Fruit fly (Drosophila melanogaster) whole organism, embryonic: ENCODE data around the gene Acbp6.
A peak's percentile ranks its signal among the peaks of the same experiment; 100 is the strongest.

Experiments
- BEAF-32 ChIP-seq: fragments of 200-800 bp; sonication (Bioruptor generic); optimal IDR thresholded peaks from 3 replicates; lab custom pipeline; 2017; ENCODE audit warnings: missing biosample characterization, missing genetic modification characterization, mild to moderate bottlenecking, moderate library complexity, missing genetic modification reagents
- Bgb ChIP-seq: fragments of 200-800 bp; sonication (Bioruptor generic); IDR thresholded peaks from 2 replicates; pipeline ENCODE4 v1.3.6; 2022; ENCODE audit warnings: missing biosample characterization, missing genetic modification characterization; ENCODE audit not compliant: partially characterized antibody
- CG10209 ChIP-seq: fragments of 200-800 bp; sonication (Bioruptor generic); optimal IDR thresholded peaks from 3 replicates; lab custom pipeline; 2017; ENCODE audit warnings: missing biosample characterization, mild to moderate bottlenecking, missing genetic modification characterization, missing genetic modification reagents
- CG10366 ChIP-seq: fragments of 200-800 bp; sonication (Bioruptor generic); IDR thresholded peaks from 2 replicates; pipeline ENCODE4 v1.3.6; 2022; ENCODE audit warnings: missing biosample characterization, missing genetic modification characterization
- CG11247 ChIP-seq: fragments of 200-800 bp; sonication (Bioruptor generic); IDR thresholded peaks from 2 replicates; pipeline ENCODE4 v1.3.6; 2022; ENCODE audit warnings: missing biosample characterization, missing genetic modification characterization
- CG12104 ChIP-seq: fragments of 200-800 bp; sonication (Bioruptor generic); optimal IDR thresholded peaks from 3 replicates; lab custom pipeline; 2016; ENCODE audit warnings: missing biosample characterization, missing genetic modification characterization
- CG12769 ChIP-seq: fragments of 200-800 bp; sonication (Bioruptor generic); optimal IDR thresholded peaks from 2 replicates; lab custom pipeline; 2019; ENCODE audit warnings: missing biosample characterization, mild to moderate bottlenecking, missing genetic modification characterization, moderate library complexity
- CG13287 ChIP-seq: fragments of 200-800 bp; sonication (Bioruptor generic); IDR thresholded peaks from 2 replicates; pipeline ENCODE4 v1.3.6; 2022; ENCODE audit warnings: missing biosample characterization, missing genetic modification characterization; ENCODE audit not compliant: partially characterized antibody
- CG14050 ChIP-seq: fragments of 200-800 bp; sonication (Bioruptor generic); IDR thresholded peaks from 3 replicates; pipeline ENCODE4 v1.3.6; 2022; ENCODE audit warnings: missing biosample characterization, missing genetic modification characterization
- CG14710 ChIP-seq: fragments of 200-800 bp; sonication (Bioruptor generic); optimal IDR thresholded peaks from 3 replicates; lab custom pipeline; 2019; ENCODE audit warnings: missing biosample characterization, mild to moderate bottlenecking, missing genetic modification characterization, moderate library complexity
- CG15269 ChIP-seq: fragments of 200-800 bp; sonication (Bioruptor generic); optimal IDR thresholded peaks from 2 replicates; lab custom pipeline; 2018; ENCODE audit warnings: missing biosample characterization, mild to moderate bottlenecking, missing genetic modification characterization, moderate library complexity
- CG1529 ChIP-seq: fragments of 200-800 bp; sonication (Bioruptor generic); optimal IDR thresholded peaks from 3 replicates; lab custom pipeline; 2018; ENCODE audit warnings: missing biosample characterization, missing genetic modification characterization
- CG17829 ChIP-seq: fragments of 200-800 bp; optimal IDR thresholded peaks from 2 replicates; lab custom pipeline; 2019; ENCODE audit warnings: missing biosample characterization, mild to moderate bottlenecking, missing genetic modification characterization, moderate library complexity
- CG3726 ChIP-seq: fragments of 200-800 bp; sonication (Bioruptor generic); IDR thresholded peaks from 3 replicates; pipeline ENCODE4, ENCODE4 v1.3.6; 2022; ENCODE audit warnings: missing biosample characterization, missing genetic modification characterization
- CG4328 ChIP-seq: fragments of 200-800 bp; sonication (Bioruptor generic); optimal IDR thresholded peaks from 3 replicates; lab custom pipeline; 2017; ENCODE audit warnings: missing biosample characterization, missing genetic modification reagents, missing genetic modification characterization
- CG6689 ChIP-seq: fragments of 200-800 bp; sonication (Bioruptor generic); IDR thresholded peaks from 2 replicates; pipeline ENCODE4 v1.3.6; 2022; ENCODE audit warnings: missing biosample characterization, missing genetic modification characterization
- CG7839 ChIP-seq: fragments of 200-800 bp; sonication (Bioruptor generic); optimal IDR thresholded peaks from 3 replicates; lab custom pipeline; 2018; ENCODE audit warnings: missing biosample characterization, mild to moderate bottlenecking, missing genetic modification characterization, moderate library complexity
- CG7928 ChIP-seq: fragments of 200-800 bp; sonication (Bioruptor generic); optimal IDR thresholded peaks from 2 replicates; lab custom pipeline; 2017; ENCODE audit warnings: missing biosample characterization, mild to moderate bottlenecking, missing genetic modification characterization
- CG7963 ChIP-seq: fragments of 200-800 bp; sonication (Bioruptor generic); IDR thresholded peaks from 3 replicates; pipeline ENCODE4 v1.3.6; 2022; ENCODE audit warnings: missing biosample characterization, missing genetic modification characterization; ENCODE audit not compliant: partially characterized antibody
- Dll ChIP-seq: fragments of 200-800 bp; sonication (Bioruptor generic); IDR thresholded peaks from 4 replicates; pipeline ENCODE4 v1.3.6; 2022; ENCODE audit warnings: missing biosample characterization, missing genetic modification characterization; ENCODE audit not compliant: partially characterized antibody
- Doc3 ChIP-seq: fragments of 200-800 bp; sonication (Bioruptor generic); IDR thresholded peaks from 3 replicates; pipeline ENCODE4 v1.3.6; 2022; ENCODE audit warnings: missing biosample characterization, missing genetic modification characterization; ENCODE audit not compliant: partially characterized antibody
- Neu2 ChIP-seq: fragments of 200-800 bp; sonication (Bioruptor generic); optimal IDR thresholded peaks from 3 replicates; lab custom pipeline; 2016; ENCODE audit warnings: missing biosample characterization, missing genetic modification characterization, borderline replicate concordance
- Opbp ChIP-seq: fragments of 200-800 bp; sonication (Bioruptor generic); IDR thresholded peaks from 3 replicates; pipeline ENCODE4 v1.3.6; 2022; ENCODE audit warnings: missing biosample characterization, missing genetic modification characterization; ENCODE audit not compliant: partially characterized antibody
- Scr ChIP-seq: fragments of 200-800 bp; sonication (Bioruptor generic); IDR thresholded peaks from 2 replicates; pipeline ENCODE4 v1.3.6; 2022; ENCODE audit warnings: missing biosample characterization, missing genetic modification characterization; ENCODE audit not compliant: partially characterized antibody
- ac ChIP-seq: fragments of 200-800 bp; sonication (Bioruptor generic); optimal IDR thresholded peaks from 3 replicates; lab custom pipeline; 2017; ENCODE audit warnings: missing biosample characterization, mild to moderate bottlenecking, missing genetic modification characterization
- ato ChIP-seq: fragments of 200-800 bp; sonication (Bioruptor generic); IDR thresholded peaks from 2 replicates; pipeline ENCODE4 v1.3.6; 2022; ENCODE audit warnings: missing biosample characterization, missing genetic modification characterization; ENCODE audit not compliant: partially characterized antibody
- bbx ChIP-seq: fragments of 200-800 bp; sonication (Bioruptor generic); IDR thresholded peaks from 2 replicates; pipeline ENCODE4 v1.3.6; 2022; ENCODE audit warnings: missing biosample characterization, missing genetic modification characterization; ENCODE audit not compliant: partially characterized antibody
- br ChIP-seq: fragments of >200 bp; optimal IDR thresholded peaks from 2 replicates; lab custom pipeline; 2017
- ci ChIP-seq: fragments of 200-800 bp; sonication (Bioruptor generic); IDR thresholded peaks from 3 replicates; pipeline ENCODE4 v1.3.6; 2022; ENCODE audit warnings: missing biosample characterization, missing genetic modification characterization
- da ChIP-seq: fragments of 200-800 bp; sonication (Bioruptor generic); optimal IDR thresholded peaks from 2 replicates; lab custom pipeline; 2016; ENCODE audit warnings: missing biosample characterization, missing genetic modification characterization
- ems ChIP-seq: fragments of 200-800 bp; sonication (Bioruptor generic); optimal IDR thresholded peaks from 3 replicates; lab custom pipeline; 2016; ENCODE audit warnings: missing biosample characterization, missing genetic modification characterization
- fd96Cb ChIP-seq: fragments of 200-800 bp; sonication (Bioruptor generic); optimal IDR thresholded peaks from 2 replicates; lab custom pipeline; 2018; ENCODE audit warnings: missing biosample characterization, mild to moderate bottlenecking, missing genetic modification characterization, moderate library complexity
- gfzf ChIP-seq: fragments of 200-800 bp; sonication (Bioruptor generic); optimal IDR thresholded peaks from 2 replicates; lab custom pipeline; 2016; ENCODE audit warnings: missing biosample characterization, mild to moderate bottlenecking, missing genetic modification characterization, moderate library complexity
- hb ChIP-seq: fragments of 200-800 bp; sonication (Bioruptor generic); IDR thresholded peaks from 3 replicates; pipeline ENCODE4 v1.3.6; 2022; ENCODE audit warnings: missing biosample characterization, missing genetic modification characterization; ENCODE audit not compliant: partially characterized antibody
- inv ChIP-seq: fragments of 200-800 bp; sonication (Bioruptor generic); IDR thresholded peaks from 2 replicates; pipeline ENCODE4 v1.3.6; 2022; ENCODE audit warnings: missing biosample characterization, missing genetic modification characterization; ENCODE audit not compliant: partially characterized antibody
- jumu ChIP-seq: fragments of 200-800 bp; sonication (Bioruptor generic); optimal IDR thresholded peaks from 3 replicates; lab custom pipeline; 2016; ENCODE audit warnings: missing biosample characterization, missing genetic modification characterization
- kah ChIP-seq: fragments of 200-800 bp; sonication (Bioruptor generic); optimal IDR thresholded peaks from 2 replicates; lab custom pipeline; 2018; ENCODE audit warnings: missing biosample characterization, mild to moderate bottlenecking, missing genetic modification characterization
- mld ChIP-seq: fragments of 200-800 bp; sonication (Bioruptor generic); IDR thresholded peaks from 3 replicates; pipeline ENCODE4 v1.3.6; 2022; ENCODE audit warnings: missing biosample characterization, missing genetic modification characterization; ENCODE audit not compliant: partially characterized antibody
- p53 ChIP-seq: fragments of 200-800 bp; sonication (Bioruptor generic); optimal IDR thresholded peaks from 2 replicates; lab custom pipeline; 2016; ENCODE audit warnings: missing biosample characterization, missing genetic modification characterization
- pzg ChIP-seq: fragments of 200-800 bp; sonication (Bioruptor generic); optimal IDR thresholded peaks from 3 replicates; lab custom pipeline; 2018; ENCODE audit warnings: missing biosample characterization, mild to moderate bottlenecking, missing genetic modification characterization, moderate library complexity
- sna ChIP-seq: fragments of 200-800 bp; sonication (Bioruptor generic); IDR thresholded peaks from 2 replicates; pipeline ENCODE4 v1.3.6; 2022; ENCODE audit warnings: missing biosample characterization, missing genetic modification characterization; ENCODE audit not compliant: partially characterized antibody
- tll ChIP-seq, 2 experiments: fragments of 200-800 bp in 1 of 2; fragments of >200 bp in 1 of 2; sonication (Bioruptor generic) in 1 of 2; optimal IDR thresholded peaks; 2 replicates each; lab custom pipeline; 2017 to 2019; ENCODE audit warnings: missing biosample characterization in 2 of 2, missing genetic modification characterization in 2 of 2, mild to moderate bottlenecking in 1 of 2, moderate library complexity in 1 of 2
- vnd ChIP-seq: fragments of 200-800 bp; sonication (Bioruptor generic); IDR thresholded peaks from 3 replicates; pipeline ENCODE4 v1.3.6; 2022; ENCODE audit warnings: missing biosample characterization, missing genetic modification characterization; ENCODE audit not compliant: partially characterized antibody
- zen2 ChIP-seq: fragments of 200-800 bp; sonication (Bioruptor generic); IDR thresholded peaks from 3 replicates; pipeline ENCODE4 v1.3.6; 2022; ENCODE audit warnings: missing biosample characterization, missing genetic modification characterization; ENCODE audit not compliant: partially characterized antibody
- zfh1 ChIP-seq: fragments of 200-800 bp; sonication (Bioruptor generic); IDR thresholded peaks from 3 replicates; pipeline ENCODE4 v1.3.6; 2022; ENCODE audit warnings: missing biosample characterization, missing genetic modification characterization

Acbp6 gene

DNA sequence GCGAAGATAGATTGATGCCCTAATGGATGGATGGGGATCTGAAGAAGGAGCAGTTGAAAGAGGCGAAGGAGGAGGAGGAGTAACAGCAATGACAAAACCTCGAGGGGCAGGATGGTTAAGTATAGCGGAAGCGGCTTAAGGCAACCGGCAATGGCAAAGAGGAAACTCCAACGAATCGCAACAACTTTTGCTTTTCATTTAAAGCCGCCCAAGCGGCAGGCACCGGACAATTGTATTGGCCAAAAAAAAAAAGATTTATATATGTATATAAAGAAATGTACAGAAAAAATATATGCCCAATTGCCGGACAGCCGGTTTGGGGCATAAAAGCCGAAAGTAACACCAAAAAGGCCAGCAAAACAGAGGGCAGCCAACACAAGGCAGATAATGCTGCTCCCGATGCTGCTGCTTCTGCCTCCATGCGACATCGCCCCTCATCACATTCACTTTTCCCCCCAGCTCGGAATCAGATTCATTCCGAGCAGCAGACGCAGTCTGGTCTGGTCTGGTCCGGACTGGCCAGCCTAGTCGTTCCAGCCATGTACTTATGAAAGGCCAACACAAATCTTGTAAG, 37.3 kb upstream of the Acbp6 start (continued):
- TF ChIP-seq CG10209 (GFP tag; lab: Kevin White, UChicago) (no peak), CG13287 (no peak), br (lab: Kevin White, UChicago) (no peak), hb (GFP tag; lab: Robert Waterston, UW) (0 out of 3 replicates have a peak, but pooled peaks have one; percentile 19), CG11247 (no peak), tll (GFP tag; optimal IDR thresholded peaks at IDR 0.05; lab: Kevin White, UChicago) (no peak), CG7928 (no peak), CG4328 (GFP tag; lab: Kevin White, UChicago) (no peak), ci (peak; percentile 33; the same call in 1 of the 3 replicates), jumu (GFP tag; lab: Kevin White, UChicago) (no peak), fd96Cb (no peak)

DNA sequence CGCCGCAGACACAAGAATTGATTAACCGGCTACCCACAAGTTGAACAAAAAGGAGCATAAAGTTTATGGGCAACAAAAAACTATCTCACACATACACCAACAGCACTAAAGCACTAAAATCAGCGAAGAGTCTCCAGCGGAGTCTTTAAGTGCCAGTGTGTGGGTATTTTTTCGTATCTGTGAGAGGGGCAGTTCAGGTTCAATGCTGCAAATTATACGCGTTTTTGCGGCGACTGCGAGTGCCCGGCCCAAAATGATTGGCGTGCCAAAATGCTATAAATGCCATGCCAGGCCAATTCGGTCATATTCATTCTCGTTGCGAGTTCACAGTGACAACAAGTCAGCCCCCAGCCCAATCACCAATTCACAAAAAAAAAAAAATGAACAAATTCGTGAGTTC, 35.8 kb upstream of the Acbp6 start, which contains the start of gene Cpr65Ec:
Gene Cpr65Ec, plus strand, starts transcription at position 301 of the 400 bp plus-strand sequence.
- TF ChIP-seq Doc3 (GFP tag; lab: Robert Waterston, UW) (no peak), CG12104 (no peak), zfh1 (no peak), zen2 (GFP tag; lab: Robert Waterston, UW) (no peak), CG6689 (GFP tag; lab: Robert Waterston, UW) (no peak), CG12769 (tag; lab: Kevin White, UChicago) (no peak), Neu2 (GFP tag; lab: Kevin White, UChicago) (no peak), CG7963 (GFP tag; lab: Robert Waterston, UW) (no peak), BEAF-32 (no peak), kah (no peak), CG10366 (GFP tag; lab: Robert Waterston, UW) (no peak), CG7839 (tag; lab: Kevin White, UChicago) (no peak), CG3726 (GFP tag; lab: Robert Waterston, UW) (no peak), gfzf (GFP tag; lab: Kevin White, UChicago) (no peak), CG14710 (tag; lab: Kevin White, UChicago) (no peak), da (no peak), CG14050 (GFP tag; lab: Robert Waterston, UW) (no peak), CG1529 (GFP tag; lab: Kevin White, UChicago) (no peak), ac (GFP tag; lab: Kevin White, UChicago) (no peak)

DNA sequence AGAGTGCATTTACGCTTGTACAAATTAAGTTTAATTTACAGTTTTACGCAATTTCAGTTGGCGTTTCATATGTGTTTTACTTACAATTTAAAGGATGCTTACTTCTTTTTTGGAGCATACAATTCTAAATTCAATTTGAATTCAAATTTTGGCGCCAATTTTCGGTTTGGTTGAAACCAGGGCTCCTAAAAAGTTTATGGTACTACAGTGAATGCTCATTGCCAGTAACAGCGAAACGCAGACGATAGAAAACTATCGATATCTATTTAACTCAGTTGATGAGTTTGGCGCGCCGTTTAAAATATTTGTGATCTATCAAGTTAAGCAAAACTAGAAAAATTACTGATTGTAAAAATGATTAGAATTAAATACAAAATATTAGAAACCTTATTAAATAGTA, 34.7 kb upstream of the Acbp6 start:
- TF ChIP-seq pzg (GFP tag; lab: Kevin White, UChicago) (peak; percentile 24), zen2 (GFP tag; lab: Robert Waterston, UW) (no peak), inv (GFP tag; lab: Robert Waterston, UW) (peak; percentile 49; the same call in 1 of the 2 replicates), Dll (GFP tag; lab: Robert Waterston, UW) (peak; percentile 69), hb (GFP tag; lab: Robert Waterston, UW) (peak; percentile 56; the same call in 1 of the 3 replicates), vnd (GFP tag; lab: Robert Waterston, UW) (peak; percentile 42; the same call in 1 of the 3 replicates), CG15269 (tag; lab: Kevin White, UChicago) (no peak), mld (GFP tag; lab: Robert Waterston, UW) (peak; percentile 51; the same call in 1 of the 3 replicates), CG7928 (peak; percentile 71), bbx (peak; percentile 56), ato (GFP tag; lab: Robert Waterston, UW) (peak; percentile 58; the same call in 1 of the 2 replicates), Scr (peak; percentile 67), ems (no peak), Opbp (GFP tag; lab: Robert Waterston, UW) (peak; percentile 38; the same call in 2 of the 3 replicates), sna (GFP tag; lab: Robert Waterston, UW) (0 out of 2 replicates have a peak, but pooled peaks have one; percentile 17), p53 (no peak), CG17829 (tag; lab: Kevin White, UChicago) (no peak), Bgb (peak; percentile 73), CG7963 (GFP tag; lab: Robert Waterston, UW) (peak; percentile 47; the same call in 2 of the 3 replicates)
